Worm (Caenorhabditis elegans): ENCODE data around the gene cpna-2.

- TF ChIP-seq fos-1 (tag; optimal IDR thresholded peaks at IDR 0.05) = no peak
- peak; percentile 56 for TF ChIP-seq mep-1 (tag; optimal IDR thresholded peaks at IDR 0.05)
- no peak for TF ChIP-seq F44E2.7 (GFP tag; IDR thresholded peaks at IDR 0.05)
- no peak for TF ChIP-seq egl-27 (tag; optimal IDR thresholded peaks at IDR 0.05)
- no peak for TF ChIP-seq saeg-2 (GFP tag; IDR thresholded peaks at IDR 0.05)
These were observed 66.8 kb downstream of the cpna-2 start for ce11 chrII:7791408-7792050.
